Worm (Caenorhabditis elegans) whole organism, L1 larva: ENCODE measurements around the gene F07F6.4.

ENCODE experiments used
- C04F5.9 ChIP-seq: sonication (generic microtip); optimal IDR thresholded peaks from 2 replicates; lab custom pipeline; 2016; ENCODE audit warnings: missing genetic modification characterization, missing compliant biosample characterization
- C16A3.4 ChIP-seq: fragments of 150-350 bp; optimal IDR thresholded peaks from 2 replicates; lab custom pipeline; 2014; ENCODE audit warnings: missing biosample characterization, missing genetic modification characterization
- alr-1 ChIP-seq: fragments of 200-800 bp; sonication (Bioruptor generic); optimal IDR thresholded peaks from 2 replicates; lab custom pipeline; 2018; ENCODE audit warnings: borderline replicate concordance, mild to moderate bottlenecking, missing genetic modification characterization, missing compliant biosample characterization
- ama-1 ChIP-seq: fragments of 150-350 bp; optimal IDR thresholded peaks from 2 replicates; lab custom pipeline; 2014
- blmp-1 ChIP-seq: fragments of 150-350 bp; optimal IDR thresholded peaks from 2 replicates; lab custom pipeline; 2014; ENCODE audit warnings: missing biosample characterization, missing genetic modification characterization
- ceh-8 ChIP-seq: fragments of 200-800 bp; sonication (Bioruptor generic); optimal IDR thresholded peaks from 2 replicates; lab custom pipeline; 2018; ENCODE audit warnings: mild to moderate bottlenecking, missing genetic modification characterization, moderate library complexity, missing compliant biosample characterization
- dsc-1 ChIP-seq: sonication (generic microtip); optimal IDR thresholded peaks from 2 replicates; lab custom pipeline; 2016; ENCODE audit warnings: mild to moderate bottlenecking, missing genetic modification characterization, missing compliant biosample characterization
- efl-1 ChIP-seq, 4 experiments: fragments of 150-350 bp; optimal IDR thresholded peaks in 3 of 4; peaks in 1 of 4; 1 replicate in 1 of 4; 2 replicates in 3 of 4; lab custom pipeline; 2014; ENCODE audit warnings: missing biosample characterization in 2 of 4, missing genetic modification characterization in 2 of 4, missing genetic modification reagents in 2 of 4
- elt-2 ChIP-seq: sonication (generic microtip); optimal IDR thresholded peaks from 2 replicates; lab custom pipeline; 2016; ENCODE audit warnings: missing genetic modification characterization, mild to moderate bottlenecking, inconsistent platforms, missing compliant biosample characterization, missing genetic modification reagents
- elt-3 ChIP-seq, 6 experiments: fragments of 150-350 bp in 1 of 6; sonication (generic microtip); optimal IDR thresholded peaks; 2 replicates each; lab custom pipeline; 2017 to 2018; ENCODE audit warnings: missing biosample characterization in 6 of 6, missing genetic modification characterization in 6 of 6, inconsistent platforms in 1 of 6
- ets-5 ChIP-seq: fragments of 200-800 bp; sonication (Bioruptor generic); IDR thresholded peaks from 2 replicates; pipeline ENCODE4 v1.3.6; 2022; ENCODE audit warnings: missing genetic modification characterization, missing compliant biosample characterization
- fkh-10 ChIP-seq: sonication (generic microtip); optimal IDR thresholded peaks from 2 replicates; lab custom pipeline; 2017; ENCODE audit warnings: missing biosample characterization, missing genetic modification reagents, missing genetic modification characterization
- fkh-8 ChIP-seq: sonication (generic microtip); optimal IDR thresholded peaks from 2 replicates; lab custom pipeline; 2016; ENCODE audit warnings: mild to moderate bottlenecking, missing genetic modification characterization, missing compliant biosample characterization
- fos-1 ChIP-seq: fragments of 150-350 bp; optimal IDR thresholded peaks from 2 replicates; lab custom pipeline; 2014; ENCODE audit warnings: missing biosample characterization, missing genetic modification characterization
- grh-1 ChIP-seq: fragments of 200-800 bp; sonication (Bioruptor generic); IDR thresholded peaks from 2 replicates; pipeline ENCODE4 v1.3.6; 2022; ENCODE audit warnings: missing genetic modification reagents, missing genetic modification characterization, missing compliant biosample characterization
- hlh-17 ChIP-seq: fragments of 200-800 bp; sonication (Bioruptor generic); optimal IDR thresholded peaks from 2 replicates; lab custom pipeline; 2018; ENCODE audit warnings: missing genetic modification characterization, mild to moderate bottlenecking, missing compliant biosample characterization, moderate library complexity, borderline replicate concordance
- hpl-2 ChIP-seq: fragments of 150-350 bp; optimal IDR thresholded peaks from 2 replicates; lab custom pipeline; 2014; ENCODE audit warnings: missing biosample characterization, missing genetic modification reagents, missing genetic modification characterization
- lin-14 ChIP-seq: fragments of 200-800 bp; sonication (Bioruptor generic); optimal IDR thresholded peaks from 2 replicates; lab custom pipeline; 2018; ENCODE audit warnings: mild to moderate bottlenecking, missing genetic modification characterization, moderate library complexity, missing compliant biosample characterization
- lin-15B ChIP-seq: fragments of 150-350 bp; sonication (generic microtip); optimal IDR thresholded peaks from 3 replicates; lab custom pipeline; 2014; ENCODE audit warnings: missing biosample characterization, missing genetic modification characterization
- lin-35 ChIP-seq, 2 experiments: fragments of 150-350 bp; optimal IDR thresholded peaks; 2 replicates each; lab custom pipeline; 2014; ENCODE audit warnings: missing biosample characterization in 2 of 2, missing genetic modification characterization in 2 of 2, missing genetic modification reagents in 2 of 2
- lsy-2 ChIP-seq, 2 experiments: fragments of 150-350 bp; optimal IDR thresholded peaks; 2 replicates each; lab custom pipeline; 2014; ENCODE audit warnings: missing biosample characterization in 2 of 2, missing genetic modification characterization in 2 of 2
- mab-9 ChIP-seq: fragments of 200-800 bp; sonication (Bioruptor generic); IDR thresholded peaks from 2 replicates; pipeline ENCODE4 v1.3.6; 2022; ENCODE audit warnings: missing genetic modification reagents, missing genetic modification characterization, missing compliant biosample characterization
- mef-2 ChIP-seq: fragments of 150-350 bp; optimal IDR thresholded peaks from 2 replicates; lab custom pipeline; 2014; ENCODE audit warnings: missing biosample characterization, missing genetic modification characterization
- nhr-12 ChIP-seq: sonication (generic microtip); optimal IDR thresholded peaks from 2 replicates; lab custom pipeline; 2017; ENCODE audit warnings: missing biosample characterization, missing genetic modification characterization
- nhr-19 ChIP-seq: fragments of 200-800 bp; sonication (Bioruptor generic); conservative IDR thresholded peaks from 2 replicates; pipeline ENCODE4 v1.3.6; 2022; ENCODE audit warnings: missing genetic modification characterization, missing compliant biosample characterization
- nhr-20 ChIP-seq: sonication (generic microtip); optimal IDR thresholded peaks from 2 replicates; lab custom pipeline; 2016; ENCODE audit warnings: mild to moderate bottlenecking, missing genetic modification characterization, missing compliant biosample characterization
- nhr-237 ChIP-seq: fragments of 150-350 bp; optimal IDR thresholded peaks from 2 replicates; lab custom pipeline; 2014; ENCODE audit warnings: missing biosample characterization, missing genetic modification characterization
- nhr-76 ChIP-seq: sonication (generic microtip); optimal IDR thresholded peaks from 2 replicates; lab custom pipeline; 2017; ENCODE audit warnings: missing biosample characterization, missing genetic modification characterization
- nhr-84 ChIP-seq: sonication (generic microtip); optimal IDR thresholded peaks from 2 replicates; lab custom pipeline; 2017; ENCODE audit warnings: missing biosample characterization, missing genetic modification characterization
- nhr-85 ChIP-seq: sonication (generic microtip); peaks from one replicate; lab custom pipeline; 2016; ENCODE audit warnings: missing genetic modification characterization, inconsistent platforms, missing compliant biosample characterization
- nhr-90 ChIP-seq: sonication (generic microtip); optimal IDR thresholded peaks from 2 replicates; lab custom pipeline; 2016; ENCODE audit warnings: mild to moderate bottlenecking, missing genetic modification characterization, missing compliant biosample characterization; ENCODE audit not compliant: poor library complexity
- pag-3 ChIP-seq: sonication (generic microtip); optimal IDR thresholded peaks from 2 replicates; lab custom pipeline; 2017; ENCODE audit warnings: missing genetic modification characterization, mild to moderate bottlenecking, missing compliant biosample characterization, antibody characterized with exemption, borderline replicate concordance; ENCODE audit not compliant: insufficient read depth
- rnt-1 ChIP-seq: sonication (generic microtip); optimal IDR thresholded peaks from 2 replicates; lab custom pipeline; 2016; ENCODE audit warnings: mild to moderate bottlenecking, missing genetic modification characterization, moderate library complexity, missing compliant biosample characterization
- skn-1 ChIP-seq: fragments of 150-350 bp; optimal IDR thresholded peaks from 2 replicates; lab custom pipeline; 2014; ENCODE audit warnings: missing biosample characterization, missing genetic modification characterization
- snu-23 ChIP-seq: sonication (generic microtip); optimal IDR thresholded peaks from 2 replicates; lab custom pipeline; 2016; ENCODE audit warnings: missing genetic modification characterization, missing compliant biosample characterization
- sup-37 ChIP-seq: fragments of 200-800 bp; sonication (Bioruptor generic); optimal IDR thresholded peaks from 2 replicates; lab custom pipeline; 2018; ENCODE audit warnings: mild to moderate bottlenecking, missing genetic modification characterization, missing compliant biosample characterization
- tbx-2 ChIP-seq: sonication (generic microtip); optimal IDR thresholded peaks from 2 replicates; lab custom pipeline; 2016; ENCODE audit warnings: missing genetic modification characterization, missing compliant biosample characterization
- unc-86 ChIP-seq: sonication (generic microtip); optimal IDR thresholded peaks from 2 replicates; lab custom pipeline; 2016; ENCODE audit warnings: missing genetic modification characterization, missing compliant biosample characterization
- vab-15 ChIP-seq: sonication (generic microtip); optimal IDR thresholded peaks from 2 replicates; lab custom pipeline; 2017; ENCODE audit warnings: missing genotype, mild to moderate bottlenecking, missing genetic modification characterization, missing compliant biosample characterization
- ztf-4 ChIP-seq: fragments of 150-350 bp; optimal IDR thresholded peaks from 2 replicates; lab custom pipeline; 2014; ENCODE audit warnings: missing biosample characterization, missing genetic modification characterization

The F07F6.4 gene

ce11 chrII:5453547-5453946, 24.2 kb upstream of the F07F6.4 start, which contains the start of gene dhs-5:
Gene dhs-5 (plus strand): TSS chrII:5453847.
- no peak for TF ChIP-seq fos-1 (tag; lab: Kevin White, UChicago)
- no peak for TF ChIP-seq vab-15 (tag; lab: Kevin White, UChicago)
- TF ChIP-seq tbx-2 (tag; lab: Kevin White, UChicago), result no peak
- TF ChIP-seq dsc-1, result peak; percentile 56

ce11 chrII:5451278-5451677, 21.9 kb upstream of the F07F6.4 start:
- TF ChIP-seq nhr-85 (tag; lab: Kevin White, UChicago) (peak; percentile 66), hpl-2 (GFP tag; lab: Kevin White, UChicago) (no peak), tbx-2 (tag; lab: Kevin White, UChicago) (no peak), sup-37 (GFP tag; lab: Kevin White, UChicago) (no peak)

DNA sequence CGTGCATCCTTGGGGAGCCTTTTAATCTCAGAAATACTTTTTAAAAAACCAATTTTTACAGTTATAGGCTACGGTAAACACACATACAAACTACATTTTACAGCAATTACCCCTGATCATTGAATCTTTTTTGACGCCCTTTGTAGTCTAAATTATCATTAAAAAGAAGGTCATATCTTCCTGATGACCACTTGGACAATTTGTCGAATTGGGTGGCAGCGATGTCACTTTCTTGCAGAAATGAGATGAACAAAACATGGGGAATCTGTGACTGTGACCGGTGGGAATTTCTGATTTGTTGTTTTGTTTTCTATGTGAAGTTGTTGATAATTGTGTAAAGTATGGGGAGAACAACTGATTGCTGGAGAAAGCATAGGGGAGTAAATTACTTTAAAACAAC, 20.2 kb upstream of the F07F6.4 start:
- TF ChIP-seq elt-2 (tag; lab: Kevin White, UChicago), result no peak
- peak; percentile 74 for TF ChIP-seq blmp-1 (tag; lab: Kevin White, UChicago)
- TF ChIP-seq nhr-19 (GFP tag; lab: Robert Waterston, UW), result no peak
- TF ChIP-seq nhr-76 (tag; lab: Kevin White, UChicago), result no peak
- no peak for TF ChIP-seq alr-1 (tag; lab: Kevin White, UChicago)
- TF ChIP-seq fkh-10 (GFP tag; lab: Kevin White, UChicago), result no peak
- TF ChIP-seq nhr-85 (tag; lab: Kevin White, UChicago), result peak; percentile 67
- TF ChIP-seq elt-3 (tag; optimal IDR thresholded peaks at IDR 0.05; lab: Kevin White, UChicago), result peak in 1 of 6 experiments; percentile 12
- no peak for TF ChIP-seq ets-5 (GFP tag; lab: Robert Waterston, UW)
- no peak for TF ChIP-seq nhr-12
- TF ChIP-seq nhr-20 (tag; lab: Kevin White, UChicago), result peak; percentile 0
- no peak for TF ChIP-seq unc-86 (tag; lab: Kevin White, UChicago)
- no peak for TF ChIP-seq grh-1

- no peak for TF ChIP-seq nhr-85 (tag; lab: Kevin White, UChicago)
- no peak for TF ChIP-seq ztf-4
- TF ChIP-seq lin-35 (GFP tag; optimal IDR thresholded peaks at IDR 0.05; lab: Kevin White, UChicago), result no peak
- no peak for TF ChIP-seq nhr-84 (tag; lab: Kevin White, UChicago)
- TF ChIP-seq nhr-90 (tag; lab: Kevin White, UChicago), result no peak
- peak in 1 of 2 experiments; percentile 6 for TF ChIP-seq efl-1 (optimal IDR thresholded peaks at IDR 0.05; lab: Kevin White, UChicago)
- TF ChIP-seq efl-1 (GFP tag; optimal IDR thresholded peaks at IDR 0.05 in 1 of 2; lab: Kevin White, UChicago), result no peak
- TF ChIP-seq lsy-2 (tag; optimal IDR thresholded peaks at IDR 0.05; lab: Kevin White, UChicago), result no peak
- no peak for TF ChIP-seq pag-3
- peak; percentile 41 for TF ChIP-seq nhr-19 (GFP tag; lab: Robert Waterston, UW)
- no peak for TF ChIP-seq nhr-237 (tag; lab: Kevin White, UChicago)
- peak; percentile 59 for TF ChIP-seq lin-14 (GFP tag; lab: Kevin White, UChicago)
- no peak for TF ChIP-seq mef-2 (tag; lab: Kevin White, UChicago)
- no peak for TF ChIP-seq fkh-10 (GFP tag; lab: Kevin White, UChicago)
- TF ChIP-seq nhr-76 (tag; lab: Kevin White, UChicago), result no peak
- no peak for TF ChIP-seq ama-1 (lab: Kevin White, UChicago)
- TF ChIP-seq ceh-8 (GFP tag; lab: Kevin White, UChicago), result no peak
- peak; percentile 32 for TF ChIP-seq dsc-1
- no peak for TF ChIP-seq C04F5.9 (tag; lab: Kevin White, UChicago)
- no peak for TF ChIP-seq snu-23
- no peak for TF ChIP-seq lin-15B (tag; lab: Kevin White, UChicago)
- no peak for TF ChIP-seq skn-1 (tag; lab: Kevin White, UChicago)
- TF ChIP-seq hlh-17 (GFP tag; lab: Kevin White, UChicago), result no peak
- no peak for TF ChIP-seq mab-9 (GFP tag; lab: Robert Waterston, UW)
- peak; percentile 72 for TF ChIP-seq rnt-1 (tag; lab: Kevin White, UChicago)
- TF ChIP-seq C16A3.4 (tag; lab: Kevin White, UChicago), result no peak
- TF ChIP-seq fkh-8 (tag; lab: Kevin White, UChicago), result no peak
- TF ChIP-seq nhr-12, result no peak
Observed at ce11 chrII:5449219-5449618, 19.8 kb upstream of the F07F6.4 start.
